Worm (Caenorhabditis elegans): Measurements from ENCODE around the gene vit-5.

DNA sequence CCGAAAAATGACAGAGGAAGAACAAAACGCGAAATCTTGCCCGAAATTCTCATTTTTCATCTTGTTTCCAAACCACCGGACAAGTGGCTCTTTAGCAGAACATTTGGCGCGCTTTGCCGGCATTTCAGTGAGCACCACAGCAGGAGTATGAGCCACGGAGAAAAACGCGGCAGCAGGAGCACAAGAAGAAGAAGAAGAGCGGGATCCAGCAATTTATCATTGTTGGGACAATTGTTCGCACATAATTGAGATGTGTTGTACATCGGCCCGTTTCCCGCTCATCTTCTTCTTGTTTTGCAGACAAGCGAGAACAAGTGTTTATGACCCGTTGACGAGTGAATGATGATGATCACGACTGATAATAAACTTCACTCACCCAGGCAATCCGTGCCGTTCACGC lies 52.3 kb downstream of the vit-5 start:
- no peak for TF ChIP-seq efl-1 (optimal IDR thresholded peaks at IDR 0.05)
- no peak for TF ChIP-seq efl-1 (GFP tag; optimal IDR thresholded peaks at IDR 0.05 in 1 of 2)
- no peak for TF ChIP-seq aly-2 (tag; optimal IDR thresholded peaks at IDR 0.05)
- TF ChIP-seq nhr-12 (tag; optimal IDR thresholded peaks at IDR 0.05): no peak
- no peak for TF ChIP-seq unc-62 (GFP tag; optimal IDR thresholded peaks at IDR 0.05)
- TF ChIP-seq tbx-2 (tag; optimal IDR thresholded peaks at IDR 0.05): no peak
- no peak for TF ChIP-seq lin-15B (tag; optimal IDR thresholded peaks at IDR 0.05)
- no peak for TF ChIP-seq mep-1 (tag; optimal IDR thresholded peaks at IDR 0.05)
- TF ChIP-seq efl-3 (GFP tag; optimal IDR thresholded peaks at IDR 0.05): no peak

All from whole organism, L1 larva.